Worm (Caenorhabditis elegans) whole organism, L1 larva: Measurements from ENCODE around the gene F49C5.10.

Experiments
- blmp-1 ChIP-seq: fragments of 150-350 bp; optimal IDR thresholded peaks from 2 replicates; lab custom pipeline; 2014; ENCODE audit warnings: missing biosample characterization, missing genetic modification characterization
- egl-13 ChIP-seq: sonication (generic microtip); optimal IDR thresholded peaks from 2 replicates; lab custom pipeline; 2016; ENCODE audit warnings: missing genotype, missing genetic modification reagents, missing genetic modification characterization, missing compliant biosample characterization
- snpc-4 ChIP-seq: fragments of 150-350 bp; optimal IDR thresholded peaks from 2 replicates; lab custom pipeline; 2014; ENCODE audit warnings: missing biosample characterization, missing genetic modification characterization
- vab-15 ChIP-seq: sonication (generic microtip); optimal IDR thresholded peaks from 2 replicates; lab custom pipeline; 2017; ENCODE audit warnings: missing genotype, mild to moderate bottlenecking, missing genetic modification characterization, missing compliant biosample characterization

- TF ChIP-seq blmp-1 (tag; lab: Kevin White, UChicago) (no peak), vab-15 (tag; lab: Kevin White, UChicago) (no peak), egl-13 (no peak), snpc-4 (tag; lab: Kevin White, UChicago) (no peak)
These were observed 49.6 kb upstream of the F49C5.10 start, which contains the start of gene T21B4.3 for ce11 chrII:12496981-12497380.
